Fruit fly (Drosophila melanogaster) whole organism, embryonic: ENCODE data around the gene DCTN1-p150.

ENCODE experiments used
- Antp ChIP-seq: fragments of 200-800 bp; sonication (Bioruptor generic); optimal IDR thresholded peaks from 3 replicates; lab custom pipeline; 2016; ENCODE audit warnings: missing biosample characterization, missing genetic modification characterization
- Asciz ChIP-seq: fragments of 200-800 bp; sonication (Bioruptor generic); optimal IDR thresholded peaks from 2 replicates; lab custom pipeline; 2017; ENCODE audit warnings: missing biosample characterization, mild to moderate bottlenecking, missing genetic modification characterization, missing genetic modification reagents
- B-H1 ChIP-seq: fragments of 200-800 bp; sonication (Bioruptor generic); IDR thresholded peaks from 3 replicates; pipeline ENCODE4 v1.3.6; 2022; ENCODE audit warnings: missing biosample characterization, missing genetic modification characterization
- Blimp-1 ChIP-seq: fragments of 200-800 bp; sonication (Bioruptor generic); optimal IDR thresholded peaks from 3 replicates; lab custom pipeline; 2018; ENCODE audit warnings: missing biosample characterization, missing genetic modification characterization, mild to moderate bottlenecking, moderate library complexity, missing genetic modification reagents
- C15 ChIP-seq: fragments of 200-800 bp; sonication (Bioruptor generic); IDR thresholded peaks from 3 replicates; pipeline ENCODE4 v1.3.6; 2022; ENCODE audit warnings: missing biosample characterization, missing genetic modification characterization
- CG10147 ChIP-seq: fragments of 200-800 bp; sonication (Bioruptor generic); optimal IDR thresholded peaks from 2 replicates; lab custom pipeline; 2019; ENCODE audit warnings: missing biosample characterization, mild to moderate bottlenecking, missing genetic modification characterization, moderate library complexity
- CG10209 ChIP-seq: fragments of 200-800 bp; sonication (Bioruptor generic); optimal IDR thresholded peaks from 3 replicates; lab custom pipeline; 2017; ENCODE audit warnings: missing biosample characterization, mild to moderate bottlenecking, missing genetic modification characterization, missing genetic modification reagents
- CG10979 ChIP-seq: fragments of 200-800 bp; sonication (Bioruptor generic); optimal IDR thresholded peaks from 2 replicates; lab custom pipeline; 2018; ENCODE audit warnings: missing biosample characterization, mild to moderate bottlenecking, missing genetic modification characterization, moderate library complexity
- CG11504 ChIP-seq: fragments of 200-800 bp; sonication (Bioruptor generic); optimal IDR thresholded peaks from 3 replicates; lab custom pipeline; 2019; ENCODE audit warnings: missing biosample characterization, mild to moderate bottlenecking, missing genetic modification characterization, moderate library complexity
- CG11560 ChIP-seq: fragments of 200-800 bp; sonication (Bioruptor generic); IDR thresholded peaks from 3 replicates; pipeline ENCODE4 v1.3.6; 2022; ENCODE audit warnings: missing biosample characterization, missing genetic modification characterization
- CG12744 ChIP-seq: fragments of 200-800 bp; sonication (Bioruptor generic); optimal IDR thresholded peaks from 2 replicates; lab custom pipeline; 2016; ENCODE audit warnings: missing biosample characterization, missing genetic modification characterization
- CG14014 ChIP-seq: fragments of 200-800 bp; sonication (Bioruptor generic); IDR thresholded peaks from 2 replicates; pipeline ENCODE4 v1.3.6; 2022; ENCODE audit warnings: missing biosample characterization, missing genetic modification characterization
- CG16779 ChIP-seq: fragments of 200-800 bp; sonication (Bioruptor generic); IDR thresholded peaks from 2 replicates; pipeline ENCODE4 v1.3.6; 2022; ENCODE audit warnings: missing biosample characterization, missing genetic modification characterization
- CG16815 ChIP-seq: fragments of 200-800 bp; sonication (Bioruptor generic); optimal IDR thresholded peaks from 3 replicates; lab custom pipeline; 2017; ENCODE audit warnings: missing biosample characterization, mild to moderate bottlenecking, missing genetic modification characterization
- CG17328 ChIP-seq: fragments of 200-800 bp; sonication (Bioruptor generic); IDR thresholded peaks from 2 replicates; pipeline ENCODE4 v1.3.6; 2022; ENCODE audit warnings: missing biosample characterization, missing genetic modification characterization
- CG18599 ChIP-seq: fragments of 200-800 bp; sonication (Bioruptor generic); optimal IDR thresholded peaks from 3 replicates; lab custom pipeline; 2017; ENCODE audit warnings: missing biosample characterization, missing genetic modification characterization, mild to moderate bottlenecking, moderate library complexity, missing genetic modification reagents
- CG18764 ChIP-seq: fragments of 200-800 bp; sonication (Bioruptor generic); optimal IDR thresholded peaks from 3 replicates; lab custom pipeline; 2016; ENCODE audit warnings: missing biosample characterization, missing genetic modification characterization
- CG2712 ChIP-seq: fragments of 200-800 bp; optimal IDR thresholded peaks from 3 replicates; lab custom pipeline; 2019; ENCODE audit warnings: missing biosample characterization, mild to moderate bottlenecking, missing genetic modification characterization, moderate library complexity
- CG4617 ChIP-seq: fragments of 200-800 bp; sonication (Bioruptor generic); optimal IDR thresholded peaks from 3 replicates; lab custom pipeline; 2016; ENCODE audit warnings: missing biosample characterization, missing genetic modification characterization, borderline replicate concordance
- CG5953 ChIP-seq: fragments of 200-800 bp; sonication (Bioruptor generic); IDR thresholded peaks from 2 replicates; pipeline ENCODE4 v1.3.6; 2022; ENCODE audit warnings: missing biosample characterization, missing genetic modification characterization
- CG7745 ChIP-seq: fragments of 200-800 bp; sonication (Bioruptor generic); optimal IDR thresholded peaks from 2 replicates; lab custom pipeline; 2018; ENCODE audit warnings: missing biosample characterization, mild to moderate bottlenecking, missing genetic modification characterization, moderate library complexity
- Camta ChIP-seq: fragments of 200-800 bp; sonication (Bioruptor generic); optimal IDR thresholded peaks from 2 replicates; lab custom pipeline; 2016; ENCODE audit warnings: missing biosample characterization, missing genetic modification characterization
- Dek ChIP-seq: fragments of 200-800 bp; sonication (Bioruptor generic); optimal IDR thresholded peaks from 3 replicates; lab custom pipeline; 2019; ENCODE audit warnings: missing biosample characterization, mild to moderate bottlenecking, missing genetic modification characterization, moderate library complexity
- Fer1 ChIP-seq: fragments of 200-800 bp; sonication (Bioruptor generic); optimal IDR thresholded peaks from 2 replicates; lab custom pipeline; 2017; ENCODE audit warnings: missing biosample characterization, mild to moderate bottlenecking, missing genetic modification characterization
- Hr51 ChIP-seq, 2 experiments: fragments of 200-800 bp; sonication (Bioruptor generic); optimal IDR thresholded peaks; 2 replicates in 1 of 2; 3 replicates in 1 of 2; lab custom pipeline; 2016 to 2018; ENCODE audit warnings: missing biosample characterization in 2 of 2, missing genetic modification characterization in 2 of 2, mild to moderate bottlenecking in 1 of 2, moderate library complexity in 1 of 2
- Hr78 ChIP-seq, 2 experiments: fragments of 200-800 bp in 1 of 2; fragments of >200 bp in 1 of 2; sonication (Bioruptor generic) in 1 of 2; optimal IDR thresholded peaks; 2 replicates each; lab custom pipeline; 2017 to 2019; ENCODE audit warnings: missing biosample characterization in 2 of 2, missing genetic modification characterization in 2 of 2, mild to moderate bottlenecking in 1 of 2, moderate library complexity in 1 of 2
- Lim3 ChIP-seq: fragments of 200-800 bp; sonication (Bioruptor generic); IDR thresholded peaks from 2 replicates; pipeline ENCODE4 v1.3.6; 2022; ENCODE audit warnings: missing biosample characterization, missing genetic modification characterization
- Max ChIP-seq: fragments of 200-800 bp; sonication (Bioruptor generic); optimal IDR thresholded peaks from 2 replicates; lab custom pipeline; 2016; ENCODE audit warnings: missing biosample characterization, mild to moderate bottlenecking, missing genetic modification characterization
- Sox100B ChIP-seq: fragments of 200-800 bp; sonication (Bioruptor generic); optimal IDR thresholded peaks from 3 replicates; lab custom pipeline; 2018; ENCODE audit warnings: missing biosample characterization, mild to moderate bottlenecking, missing genetic modification characterization
- Vsx1 ChIP-seq: fragments of 200-800 bp; sonication (Bioruptor generic); optimal IDR thresholded peaks from 2 replicates; lab custom pipeline; 2017; ENCODE audit warnings: missing biosample characterization, mild to moderate bottlenecking, missing genetic modification characterization, missing genetic modification reagents
- btn ChIP-seq: fragments of 200-800 bp; sonication (Bioruptor generic); optimal IDR thresholded peaks from 2 replicates; lab custom pipeline; 2016; ENCODE audit warnings: missing biosample characterization, missing genetic modification characterization
- cad ChIP-seq: fragments of >200 bp; optimal IDR thresholded peaks from 2 replicates; lab custom pipeline; 2017; ENCODE audit warnings: missing biosample characterization, missing genetic modification characterization
- chif ChIP-seq, 2 experiments: fragments of 200-800 bp; sonication (Bioruptor generic); optimal IDR thresholded peaks; 3 replicates each; lab custom pipeline; 2016; ENCODE audit warnings: missing biosample characterization in 2 of 2, missing genetic modification characterization in 2 of 2
- disco-r ChIP-seq: fragments of 200-800 bp; sonication (Bioruptor generic); optimal IDR thresholded peaks from 2 replicates; lab custom pipeline; 2016; ENCODE audit warnings: missing biosample characterization, missing genetic modification characterization
- eve ChIP-seq, 2 experiments: fragments of >200 bp; optimal IDR thresholded peaks; 2 replicates each; lab custom pipeline; 2017; ENCODE audit warnings: missing biosample characterization in 2 of 2, missing genetic modification characterization in 2 of 2
- insv ChIP-seq, 2 experiments: fragments of 200-800 bp; sonication (Bioruptor generic); optimal IDR thresholded peaks; 3 replicates each; lab custom pipeline; 2016 to 2018; ENCODE audit warnings: missing biosample characterization in 2 of 2, missing genetic modification characterization in 2 of 2
- jigr1 ChIP-seq: fragments of 200-800 bp; sonication (Bioruptor generic); IDR thresholded peaks from 3 replicates; pipeline ENCODE4 v1.3.6; 2022; ENCODE audit warnings: missing biosample characterization, missing genetic modification characterization
- ken ChIP-seq: fragments of 200-800 bp; sonication (Bioruptor generic); IDR thresholded peaks from 3 replicates; pipeline ENCODE4 v1.3.6; 2022; ENCODE audit warnings: missing biosample characterization, missing genetic modification characterization
- lmd ChIP-seq: fragments of 200-800 bp; sonication (Bioruptor generic); IDR thresholded peaks from 2 replicates; pipeline ENCODE4 v1.3.6; 2022; ENCODE audit warnings: missing biosample characterization, missing genetic modification characterization
- nau ChIP-seq: fragments of 200-800 bp; sonication (Bioruptor generic); optimal IDR thresholded peaks from 3 replicates; lab custom pipeline; 2017; ENCODE audit warnings: missing biosample characterization, mild to moderate bottlenecking, missing genetic modification characterization, missing genetic modification reagents
- nmo ChIP-seq: fragments of 200-800 bp; sonication (Bioruptor generic); optimal IDR thresholded peaks from 2 replicates; lab custom pipeline; 2018; ENCODE audit warnings: missing biosample characterization, mild to moderate bottlenecking, missing genetic modification characterization, moderate library complexity
- org-1 ChIP-seq: fragments of 200-800 bp; sonication (Bioruptor generic); optimal IDR thresholded peaks from 2 replicates; lab custom pipeline; 2017; ENCODE audit warnings: missing biosample characterization, missing genetic modification characterization
- row ChIP-seq: fragments of 200-800 bp; sonication (Bioruptor generic); IDR thresholded peaks from 3 replicates; pipeline ENCODE4 v1.3.6; 2022; ENCODE audit warnings: missing biosample characterization, missing genetic modification characterization
- sens ChIP-seq: fragments of 200-800 bp; sonication (Bioruptor generic); peaks from one replicate; lab custom pipeline; 2016; ENCODE audit warnings: missing biosample characterization, missing genetic modification characterization
- sim ChIP-seq: fragments of 200-800 bp; sonication (Bioruptor generic); IDR thresholded peaks from 2 replicates; pipeline ENCODE4 v1.3.6; 2022; ENCODE audit warnings: missing biosample characterization, missing genetic modification characterization
- sisA ChIP-seq: fragments of 200-800 bp; sonication (Bioruptor generic); IDR thresholded peaks from 2 replicates; pipeline ENCODE4 v1.3.6; 2022; ENCODE audit warnings: missing biosample characterization, missing genetic modification characterization
- slbo ChIP-seq: fragments of 200-800 bp; sonication (Bioruptor generic); IDR thresholded peaks from 2 replicates; pipeline ENCODE4 v1.3.6; 2022; ENCODE audit warnings: missing biosample characterization, missing genetic modification characterization
- tin ChIP-seq: fragments of 200-800 bp; sonication (Bioruptor generic); optimal IDR thresholded peaks from 3 replicates; lab custom pipeline; 2016; ENCODE audit warnings: missing biosample characterization, missing genetic modification characterization
- tio ChIP-seq: fragments of 200-800 bp; sonication (Bioruptor generic); optimal IDR thresholded peaks from 2 replicates; lab custom pipeline; 2017; ENCODE audit warnings: missing biosample characterization, missing genetic modification characterization, inconsistent platforms
- ttk ChIP-seq: fragments of 200-800 bp; sonication (Bioruptor generic); IDR thresholded peaks from 2 replicates; pipeline ENCODE4 v2.1.2; 2022; ENCODE audit warnings: missing biosample characterization, missing genetic modification characterization

The DCTN1-p150 gene

DNA sequence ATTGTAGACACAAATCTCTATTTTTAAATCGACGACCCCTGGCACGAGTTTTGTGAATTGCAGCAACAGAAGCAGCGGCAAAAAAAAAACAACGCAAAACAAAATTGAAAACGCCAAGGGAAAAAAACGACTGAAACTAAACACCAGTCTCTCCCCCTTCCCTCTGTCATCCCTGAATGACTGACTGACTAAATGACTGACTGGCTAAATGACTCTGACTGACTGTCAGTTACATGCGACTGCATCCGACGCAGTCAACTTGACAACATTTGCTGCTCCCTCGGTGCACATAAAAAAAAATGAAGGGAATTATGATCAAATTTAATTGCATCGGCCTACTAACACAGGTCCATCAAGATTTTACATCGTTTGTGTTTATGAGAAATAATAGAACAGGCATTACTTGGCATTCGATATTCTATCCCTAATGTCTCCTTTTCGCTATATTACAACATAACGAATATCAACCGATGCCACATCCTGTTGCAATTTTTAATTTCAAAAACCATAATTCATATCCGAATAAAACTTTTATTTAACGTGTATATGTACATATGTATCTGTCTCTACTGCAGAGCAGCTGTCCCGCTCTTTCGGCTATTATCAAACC lies 11.5 kb upstream of the DCTN1-p150 start (continued):
- TF ChIP-seq CG10209 (GFP tag; lab: Kevin White, UChicago) (peak; percentile 70), CG4617 (GFP tag; lab: Kevin White, UChicago) (peak; percentile 2), Blimp-1 (GFP tag; lab: Kevin White, UChicago) (peak; percentile 60), ttk (GFP tag; lab: Robert Waterston, UW) (peak; percentile 38), btn (GFP tag; lab: Kevin White, UChicago) (peak; percentile 2), CG10147 (GFP tag; lab: Kevin White, UChicago) (peak; percentile 5), Sox100B (GFP tag; lab: Kevin White, UChicago) (peak; percentile 68), CG17328 (0 out of 2 replicates have a peak, but pooled peaks have one; percentile 28), jigr1 (0 out of 3 replicates have a peak, but pooled peaks have one; percentile 28), CG2712 (tag; lab: Kevin White, UChicago) (peak; percentile 15), CG11504 (tag; lab: Kevin White, UChicago) (peak; percentile 77), Antp (GFP tag; lab: Kevin White, UChicago) (peak; percentile 46), Asciz (GFP tag; lab: Kevin White, UChicago) (peak; percentile 57), Fer1 (GFP tag; lab: Kevin White, UChicago) (peak; percentile 3), CG18764 (no peak), tin (peak; percentile 16), CG10979 (tag; lab: Kevin White, UChicago) (peak; percentile 26), eve (GFP tag; optimal IDR thresholded peaks at IDR 0.05; lab: Kevin White, UChicago) (peak in 1 of 2 experiments; percentile 65), CG5953 (GFP tag; lab: Robert Waterston, UW) (no peak), lmd (GFP tag; lab: Robert Waterston, UW) (0 out of 2 replicates have a peak, but pooled peaks have one; percentile 19), Dek (tag; lab: Kevin White, UChicago) (peak; percentile 11), disco-r (no peak), CG14014 (GFP tag; lab: Robert Waterston, UW) (no peak), nau (GFP tag; lab: Kevin White, UChicago) (peak; percentile 10), ken (GFP tag; lab: Robert Waterston, UW) (0 out of 3 replicates have a peak, but pooled peaks have one; percentile 5), sisA (peak; percentile 48; the same call in 1 of the 2 replicates), chif (GFP tag; optimal IDR thresholded peaks at IDR 0.05; lab: Kevin White, UChicago) (peak in 1 of 2 experiments; percentile 6), CG16815 (no peak), CG7745 (no peak)

DNA sequence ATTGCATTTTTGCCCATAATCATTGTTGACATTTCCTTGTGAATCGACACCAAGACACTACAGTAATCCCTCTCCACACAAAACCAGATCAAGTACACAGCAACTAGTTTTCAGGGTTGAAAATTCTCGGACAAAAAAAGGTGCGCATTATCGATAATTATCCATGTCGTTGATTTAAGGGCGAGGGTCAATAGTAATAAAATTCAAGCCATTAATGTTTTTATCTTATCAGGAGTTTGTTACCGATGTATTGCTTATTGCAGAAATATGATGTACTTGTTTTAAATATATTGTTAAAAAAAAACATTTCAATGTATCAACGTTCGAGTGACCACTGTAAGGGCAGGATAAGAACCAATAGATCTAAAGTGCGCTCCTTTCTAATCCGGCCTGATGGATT lies 10.4 kb upstream of the DCTN1-p150 start:
- TF ChIP-seq row (GFP tag; lab: Robert Waterston, UW) (peak; percentile 29; the same call in 1 of the 3 replicates), Vsx1 (GFP tag; lab: Kevin White, UChicago) (no peak), Lim3 (GFP tag; lab: Robert Waterston, UW) (no peak), insv (GFP tag; optimal IDR thresholded peaks at IDR 0.05; lab: Kevin White, UChicago) (no peak), Hr51 (GFP tag; optimal IDR thresholded peaks at IDR 0.05; lab: Kevin White, UChicago) (peak in 1 of 2 experiments; percentile 14), CG18599 (GFP tag; lab: Kevin White, UChicago) (no peak), org-1 (GFP tag; lab: Kevin White, UChicago) (no peak), nmo (GFP tag; lab: Kevin White, UChicago) (no peak), CG12744 (GFP tag; lab: Kevin White, UChicago) (no peak), CG16779 (no peak), Hr78 (GFP tag; optimal IDR thresholded peaks at IDR 0.05; lab: Kevin White, UChicago) (no peak), B-H1 (GFP tag; lab: Robert Waterston, UW) (no peak; the same call in 2 of the 3 replicates), tio (GFP tag; lab: Kevin White, UChicago) (no peak), Max (GFP tag; lab: Kevin White, UChicago) (no peak), cad (GFP tag; lab: Kevin White, UChicago) (no peak), C15 (GFP tag; lab: Robert Waterston, UW) (no peak), sim (GFP tag; lab: Robert Waterston, UW) (no peak), slbo (GFP tag; lab: Robert Waterston, UW) (no peak), CG11560 (tag; lab: Robert Waterston, UW) (no peak), Camta (GFP tag; lab: Kevin White, UChicago) (no peak), sens (peak; percentile 43)
